Fruit fly (Drosophila melanogaster): Measurements from ENCODE around the gene sba.

sba gene

dm6 chr3R:23876699-23877098, 46.1 kb downstream of the sba start (continued):
- TF ChIP-seq bab2 (GFP tag; optimal IDR thresholded peaks at IDR 0.05): no peak
- TF ChIP-seq Hmr (GFP tag; optimal IDR thresholded peaks at IDR 0.05): peak; percentile 10
- no peak for TF ChIP-seq CG14441 (GFP tag; IDR thresholded peaks at IDR 0.05)
- no peak for TF ChIP-seq CG12744 (GFP tag; optimal IDR thresholded peaks at IDR 0.05)
- TF ChIP-seq CG8478 (optimal IDR thresholded peaks at IDR 0.05): no peak
- no peak for TF ChIP-seq bowl (GFP tag; IDR thresholded peaks at IDR 0.05)
- no peak for TF ChIP-seq Bteb2 (GFP tag; optimal IDR thresholded peaks at IDR 0.05)
- TF ChIP-seq CG2202 (tag; optimal IDR thresholded peaks at IDR 0.05): no peak
- TF ChIP-seq CG5953 (GFP tag; IDR thresholded peaks at IDR 0.05): no peak
- no peak for TF ChIP-seq Drgx (GFP tag; IDR thresholded peaks at IDR 0.05)
- TF ChIP-seq da (GFP tag; optimal IDR thresholded peaks at IDR 0.05): no peak
- TF ChIP-seq Sin3A (optimal IDR thresholded peaks at IDR 0.05): no peak
- TF ChIP-seq Awh (GFP tag; IDR thresholded peaks at IDR 0.05): no peak
- TF ChIP-seq Nf-YA (GFP tag; IDR thresholded peaks at IDR 0.05): no peak
- no peak for TF ChIP-seq grn (GFP tag; optimal IDR thresholded peaks at IDR 0.05)
- no peak for TF ChIP-seq CG7839 (tag; optimal IDR thresholded peaks at IDR 0.05)
- no peak for TF ChIP-seq Side (GFP tag; optimal IDR thresholded peaks at IDR 0.05)
- peak; percentile 1 for TF ChIP-seq unpg (GFP tag; optimal IDR thresholded peaks at IDR 0.05)
- no peak for TF ChIP-seq CG7271 (tag; optimal IDR thresholded peaks at IDR 0.05)
- 0 out of 2 replicates have a peak, but pooled peaks have one; percentile 29 for TF ChIP-seq Atf6 (GFP tag; IDR thresholded peaks at IDR 0.05)
- peak in 1 of 2 experiments; percentile 2 for TF ChIP-seq Hr51 (GFP tag; optimal IDR thresholded peaks at IDR 0.05)
- no peak for TF ChIP-seq CG7357 (GFP tag; IDR thresholded peaks at IDR 0.05)
- no peak for TF ChIP-seq schlank (tag; optimal IDR thresholded peaks at IDR 0.05)
- TF ChIP-seq CG1603 (tag; optimal IDR thresholded peaks at IDR 0.05): no peak
- peak; percentile 13 for TF ChIP-seq mirr (GFP tag; optimal IDR thresholded peaks at IDR 0.05)
- no peak for TF ChIP-seq dmrt99B (tag; optimal IDR thresholded peaks at IDR 0.05)
- no peak for TF ChIP-seq cwo (GFP tag; optimal IDR thresholded peaks at IDR 0.05)
- TF ChIP-seq CG1792 (GFP tag; optimal IDR thresholded peaks at IDR 0.05): no peak
- TF ChIP-seq hb (GFP tag; IDR thresholded peaks at IDR 0.05; ENCODE audit: partially characterized antibody): no peak
- peak; percentile 1 for TF ChIP-seq CG2116 (GFP tag; optimal IDR thresholded peaks at IDR 0.05)
- peak; percentile 9 for TF ChIP-seq CG2678 (tag; optimal IDR thresholded peaks at IDR 0.05)
- no peak for TF ChIP-seq Meics (GFP tag; optimal IDR thresholded peaks at IDR 0.05)
- no peak for TF ChIP-seq HmgZ (tag; optimal IDR thresholded peaks at IDR 0.05)
- TF ChIP-seq ATbp (GFP tag; optimal IDR thresholded peaks at IDR 0.05): peak; percentile 57
- no peak for TF ChIP-seq CG8281 (tag; optimal IDR thresholded peaks at IDR 0.05)
- no peak for TF ChIP-seq D (optimal IDR thresholded peaks at IDR 0.05)
- no peak for TF ChIP-seq D (GFP tag; optimal IDR thresholded peaks at IDR 0.05)
- peak; percentile 29 for TF ChIP-seq sd (tag; optimal IDR thresholded peaks at IDR 0.05)
- TF ChIP-seq Ptx1 (GFP tag; IDR thresholded peaks at IDR 0.05): no peak
- peak; percentile 45 for TF ChIP-seq CG17568 (GFP tag; optimal IDR thresholded peaks at IDR 0.05)
- TF ChIP-seq CG17328 (GFP tag; IDR thresholded peaks at IDR 0.05): no peak
- no peak for TF ChIP-seq CG12769 (tag; optimal IDR thresholded peaks at IDR 0.05)
- peak; percentile 54 for TF ChIP-seq sens (GFP tag)
- TF ChIP-seq CkIIα-i1 (GFP tag; IDR thresholded peaks at IDR 0.05): no peak
- no peak for TF ChIP-seq CG15601 (tag; optimal IDR thresholded peaks at IDR 0.05)
- peak in 1 of 2 experiments; percentile 3 for TF ChIP-seq Pdp1 (GFP tag; optimal IDR thresholded peaks at IDR 0.05)
- no peak for TF ChIP-seq gsb (GFP tag; IDR thresholded peaks at IDR 0.05)
- TF ChIP-seq CG9437 (GFP tag; optimal IDR thresholded peaks at IDR 0.05): no peak
- no peak for TF ChIP-seq eyg (GFP tag; optimal IDR thresholded peaks at IDR 0.05)
- TF ChIP-seq CG8290 (GFP tag; optimal IDR thresholded peaks at IDR 0.05): no peak
- TF ChIP-seq CG8290 (tag; optimal IDR thresholded peaks at IDR 0.05): peak in 1 of 2 experiments; percentile 37
- TF ChIP-seq CG1529 (GFP tag; optimal IDR thresholded peaks at IDR 0.05): no peak
- no peak for TF ChIP-seq CG9609 (GFP tag; optimal IDR thresholded peaks at IDR 0.05)

Measured in whole organism, embryonic.